Fruit fly (Drosophila melanogaster): ENCODE data around the gene CG4119.
A peak's percentile ranks its signal among the peaks of the same experiment; 100 is the strongest.

Gene CG4119

dm6 chrX:5679079-5679932 is 13.5 kb downstream of the CG4119 start (continued):
- no peak for TF ChIP-seq CG9797 (GFP tag; optimal IDR thresholded peaks at IDR 0.05)
- no peak for TF ChIP-seq Hr51 (GFP tag; optimal IDR thresholded peaks at IDR 0.05)
- TF ChIP-seq fru (optimal IDR thresholded peaks at IDR 0.05): no peak
- peak; percentile 9 for TF ChIP-seq CG8944 (GFP tag; optimal IDR thresholded peaks at IDR 0.05)
- no peak for TF ChIP-seq CG5953 (GFP tag; IDR thresholded peaks at IDR 0.05)
- peak; percentile 63 for TF ChIP-seq Ssrp (tag; optimal IDR thresholded peaks at IDR 0.05)
- no peak for TF ChIP-seq Lpt (GFP tag; optimal IDR thresholded peaks at IDR 0.05)
- peak; percentile 4 for TF ChIP-seq CG13123 (GFP tag; optimal IDR thresholded peaks at IDR 0.05)
- TF ChIP-seq CG18599 (GFP tag; optimal IDR thresholded peaks at IDR 0.05): no peak
- TF ChIP-seq Nf-YB (GFP tag; optimal IDR thresholded peaks at IDR 0.05): peak; percentile 10
- TF ChIP-seq chinmo (GFP tag; IDR thresholded peaks at IDR 0.05; ENCODE audit: partially characterized antibody): no peak
- no peak for TF ChIP-seq dmrt99B (tag; optimal IDR thresholded peaks at IDR 0.05)
- TF ChIP-seq gro (GFP tag; optimal IDR thresholded peaks at IDR 0.05): no peak
- TF ChIP-seq ken (GFP tag; IDR thresholded peaks at IDR 0.05): no peak
- no peak for TF ChIP-seq Meics (GFP tag; optimal IDR thresholded peaks at IDR 0.05)
- TF ChIP-seq jigr1 (GFP tag; IDR thresholded peaks at IDR 0.05): no peak
- no peak for TF ChIP-seq gsb (GFP tag; IDR thresholded peaks at IDR 0.05)
- no peak for TF ChIP-seq maf-S (GFP tag; optimal IDR thresholded peaks at IDR 0.05)
- TF ChIP-seq pho (GFP tag; optimal IDR thresholded peaks at IDR 0.05): no peak
- peak; percentile 43 for TF ChIP-seq D19A (tag; optimal IDR thresholded peaks at IDR 0.05)
- no peak for TF ChIP-seq CG11247 (GFP tag; IDR thresholded peaks at IDR 0.05)
- no peak for TF ChIP-seq Sry-β (GFP tag; optimal IDR thresholded peaks at IDR 0.05)
- no peak for TF ChIP-seq CG11085 (GFP tag; IDR thresholded peaks at IDR 0.05)
- TF ChIP-seq CG4360 (GFP tag; IDR thresholded peaks at IDR 0.05): no peak
- TF ChIP-seq lov (optimal IDR thresholded peaks at IDR 0.05): no peak
- no peak for TF ChIP-seq lov (GFP tag; IDR thresholded peaks at IDR 0.05)
- TF ChIP-seq dati (GFP tag; IDR thresholded peaks at IDR 0.05): no peak
- no peak for TF ChIP-seq tap (tag; optimal IDR thresholded peaks at IDR 0.05)
- peak; percentile 72 for TF ChIP-seq phol (tag; optimal IDR thresholded peaks at IDR 0.05)
- TF ChIP-seq sisA (GFP tag; IDR thresholded peaks at IDR 0.05): peak; percentile 54; the same call in 1 of the 2 replicates
- TF ChIP-seq inv (GFP tag; IDR thresholded peaks at IDR 0.05; ENCODE audit: partially characterized antibody): no peak
- no peak for TF ChIP-seq CG6175 (GFP tag; IDR thresholded peaks at IDR 0.05)
- TF ChIP-seq crc (GFP tag; optimal IDR thresholded peaks at IDR 0.05): no peak
- TF ChIP-seq fd3F (GFP tag; optimal IDR thresholded peaks at IDR 0.05): no peak
- TF ChIP-seq CG14710 (tag; optimal IDR thresholded peaks at IDR 0.05): peak; percentile 70
- TF ChIP-seq CG14014 (GFP tag; IDR thresholded peaks at IDR 0.05): no peak
- peak; percentile 3 for TF ChIP-seq MTF-1 (GFP tag; optimal IDR thresholded peaks at IDR 0.05; ENCODE audit: borderline replicate concordance)
- TF ChIP-seq CG2202 (tag; optimal IDR thresholded peaks at IDR 0.05): peak; percentile 41
- TF ChIP-seq ab (GFP tag; optimal IDR thresholded peaks at IDR 0.05): no peak
- TF ChIP-seq CG15601 (tag; optimal IDR thresholded peaks at IDR 0.05): peak; percentile 43
- TF ChIP-seq Atf-2 (GFP tag; optimal IDR thresholded peaks at IDR 0.05): peak; percentile 35
- TF ChIP-seq Max (GFP tag; optimal IDR thresholded peaks at IDR 0.05): peak; percentile 8
- no peak for TF ChIP-seq pan (optimal IDR thresholded peaks at IDR 0.05)
- TF ChIP-seq pan (GFP tag; optimal IDR thresholded peaks at IDR 0.05 in 1 of 2, IDR thresholded peaks at IDR 0.05 in 1 of 2): peak in 1 of 2 experiments; percentile 33
- TF ChIP-seq MBD-R2 (GFP tag; IDR thresholded peaks at IDR 0.05): no peak
- no peak for TF ChIP-seq Tbp (GFP tag; optimal IDR thresholded peaks at IDR 0.05)
- peak; percentile 5 for TF ChIP-seq CG8290 (GFP tag; optimal IDR thresholded peaks at IDR 0.05)
- no peak for TF ChIP-seq CG8290 (tag; optimal IDR thresholded peaks at IDR 0.05)
- TF ChIP-seq Hand (GFP tag; optimal IDR thresholded peaks at IDR 0.05): no peak
- no peak for TF ChIP-seq CG4617 (GFP tag; optimal IDR thresholded peaks at IDR 0.05; ENCODE audit: borderline replicate concordance)
- peak; percentile 37; the same call in 1 of the 3 replicates for TF ChIP-seq Optix (GFP tag; IDR thresholded peaks at IDR 0.05)

All from whole organism, embryonic.